Worm (Caenorhabditis elegans): ENCODE results near the gene F22E5.1.
"Not testable (repeated sequence)": the region's sequence is repeated elsewhere in the genome, so short reads cannot be mapped to it uniquely, and the experiment has no call there.

- not testable (repeated sequence) for TF ChIP-seq jun-1 (tag; optimal IDR thresholded peaks at IDR 0.05); sea-2 (GFP tag; optimal IDR thresholded peaks at IDR 0.05); ceh-82 (tag; optimal IDR thresholded peaks at IDR 0.05); lin-15B (tag; optimal IDR thresholded peaks at IDR 0.05); pha-4 (tag; optimal IDR thresholded peaks at IDR 0.05); snpc-4 (tag; optimal IDR thresholded peaks at IDR 0.05); pqm-1 (tag; optimal IDR thresholded peaks at IDR 0.05); ceh-28 (tag; optimal IDR thresholded peaks at IDR 0.05); ztf-4 (tag; optimal IDR thresholded peaks at IDR 0.05)
Measured at ce11 chrII:2646756-2647155, 26.8 kb upstream of the F22E5.1 start, which contains the start of gene F22E5.12.
